Fruit fly (Drosophila melanogaster) Kc167 (cell line): Measurements from ENCODE around the gene Pex11c.

Experiments used
- Sin3A ChIP-seq: fragments of >200 bp; optimal IDR thresholded peaks from 2 replicates; lab custom pipeline; 2018; ENCODE audit warnings: missing external identifiers
- insv ChIP-seq: fragments of >200 bp; optimal IDR thresholded peaks from 3 replicates; lab custom pipeline; 2018; ENCODE audit warnings: missing external identifiers
- psq ChIP-seq: fragments of >200 bp; optimal IDR thresholded peaks from 2 replicates; lab custom pipeline; 2017; ENCODE audit warnings: missing external identifiers
- ttk ChIP-seq: sonication (Bioruptor generic); optimal IDR thresholded peaks from 2 replicates; lab custom pipeline; 2017; ENCODE audit warnings: missing external identifiers

- TF ChIP-seq psq (lab: Kevin White, UChicago), result no peak
- no peak for TF ChIP-seq insv (lab: Kevin White, UChicago)
- no peak for TF ChIP-seq Sin3A
- TF ChIP-seq ttk, result no peak
Measured at dm6 chr3R:23309690-23310089, 51.5 kb downstream of the Pex11c start.
